Worm (Caenorhabditis elegans) whole organism, dauer: ENCODE data around the gene T25D3.4.

Experiments used
- unc-62 ChIP-seq: sonication (generic microtip); optimal IDR thresholded peaks from 2 replicates; lab custom pipeline; 2017; ENCODE audit warnings: missing biosample characterization, missing genetic modification reagents, missing genetic modification characterization

T25D3.4 gene

ce11 chrII:129770-130169, 17.3 kb upstream of the T25D3.4 start:
- no peak for TF ChIP-seq unc-62 (GFP tag; lab: Kevin White, UChicago)

ce11 chrII:133548-134275, 13.3 kb upstream of the T25D3.4 start, which contains the start of gene cwn-1:
cwn-1 (minus strand) TSS chrII:133598.
- TF ChIP-seq unc-62 (GFP tag; lab: Kevin White, UChicago), result no peak

ce11 chrII:135166-135565, 11.9 kb upstream of the T25D3.4 start, which contains the start of gene K10B4.1:
K10B4.1 (plus strand) TSS chrII:135466.
- no peak for TF ChIP-seq unc-62 (GFP tag; lab: Kevin White, UChicago)

- no peak for TF ChIP-seq unc-62 (GFP tag; lab: Kevin White, UChicago)
Observed at ce11 chrII:151495-151894, 4.5 kb downstream of the T25D3.4 start.

ce11 chrII:152283-152682, 5.2 kb downstream of the T25D3.4 start, which contains the start of gene T25D3.3:
T25D3.3 (plus strand) TSS chrII:152583.
- TF ChIP-seq unc-62 (GFP tag; lab: Kevin White, UChicago), result no peak

- no peak for TF ChIP-seq unc-62 (GFP tag; lab: Kevin White, UChicago)
Observed at ce11 chrII:155904-156303, 8.9 kb downstream of the T25D3.4 start, which contains the start of gene mrpl-28. mrpl-28 (minus strand) TSS chrII:156009.

ce11 chrII:156999-157499, 10.0 kb downstream of the T25D3.4 start:
- TF ChIP-seq unc-62 (GFP tag; lab: Kevin White, UChicago), result no peak

- no peak for TF ChIP-seq unc-62 (GFP tag; lab: Kevin White, UChicago)
Observed at ce11 chrII:158004-158731, 11.1 kb downstream of the T25D3.4 start.

- no peak for TF ChIP-seq unc-62 (GFP tag; lab: Kevin White, UChicago)
Observed at ce11 chrII:159294-159922, 12.4 kb downstream of the T25D3.4 start.

ce11 chrII:160561-161123, 13.6 kb downstream of the T25D3.4 start:
- TF ChIP-seq unc-62 (GFP tag; lab: Kevin White, UChicago), result no peak

- TF ChIP-seq unc-62 (GFP tag; lab: Kevin White, UChicago), result no peak
Observed at ce11 chrII:161275-161674, 14.2 kb downstream of the T25D3.4 start.

- no peak for TF ChIP-seq unc-62 (GFP tag; lab: Kevin White, UChicago)
Observed at ce11 chrII:162182-162581, 15.1 kb downstream of the T25D3.4 start, which contains the start of gene etr-1. etr-1 (plus strand) TSS chrII:162374.

- TF ChIP-seq unc-62 (GFP tag; lab: Kevin White, UChicago), result no peak
Observed at ce11 chrII:163229-163628, 16.2 kb downstream of the T25D3.4 start.

ce11 chrII:173679-174078, 26.6 kb downstream of the T25D3.4 start, which contains the start of gene T01D1.7:
T01D1.7 (minus strand) TSS chrII:173779.
- no peak for TF ChIP-seq unc-62 (GFP tag; lab: Kevin White, UChicago)

ce11 chrII:175868-176267, 28.8 kb downstream of the T25D3.4 start, which contains the start of gene T01D1.3:
T01D1.3 (minus strand) TSS chrII:175968.
- TF ChIP-seq unc-62 (GFP tag; lab: Kevin White, UChicago), result no peak
